Fruit fly (Drosophila melanogaster): Measurements from ENCODE around the gene CG31156.

The CG31156 gene

DNA sequence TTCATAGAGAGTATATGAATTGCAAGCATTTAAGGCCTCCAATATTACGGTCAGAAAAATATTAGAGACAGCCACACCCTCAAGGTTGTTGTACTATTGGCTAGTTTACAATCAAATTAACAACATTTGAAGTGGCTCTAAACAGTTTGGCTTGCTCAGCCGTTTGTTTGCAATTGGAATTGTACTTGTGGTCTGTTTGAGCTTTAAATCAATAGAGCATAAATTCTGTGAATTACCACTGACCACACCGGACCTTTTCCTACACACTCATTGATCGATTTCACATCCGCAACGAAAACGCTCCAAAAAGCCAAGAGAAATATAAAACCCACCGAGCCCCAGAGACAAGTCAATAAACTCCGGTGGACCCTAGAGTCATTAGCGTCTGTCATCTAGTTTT, 39.9 kb downstream of the CG31156 start (continued):
- TF ChIP-seq hkb (optimal IDR thresholded peaks at IDR 0.05) (no peak), hkb (GFP tag; IDR thresholded peaks at IDR 0.05) (peak; percentile 53; the same call in 1 of the 2 replicates), E2f1 (GFP tag; IDR thresholded peaks at IDR 0.05) (no peak), CG15073 (GFP tag; optimal IDR thresholded peaks at IDR 0.05) (no peak), CG2202 (tag; optimal IDR thresholded peaks at IDR 0.05) (peak; percentile 5), YL-1 (GFP tag; optimal IDR thresholded peaks at IDR 0.05) (no peak), Hmr (GFP tag; optimal IDR thresholded peaks at IDR 0.05) (peak; percentile 27), scrt (GFP tag; optimal IDR thresholded peaks at IDR 0.05) (no peak), sd (tag; optimal IDR thresholded peaks at IDR 0.05) (no peak), CG8290 (GFP tag; optimal IDR thresholded peaks at IDR 0.05) (no peak), CG8290 (tag; optimal IDR thresholded peaks at IDR 0.05) (peak in 1 of 2 experiments; percentile 25), Pdp1 (GFP tag; optimal IDR thresholded peaks at IDR 0.05) (no peak), Eip74EF (GFP tag; optimal IDR thresholded peaks at IDR 0.05) (no peak), kni (GFP tag; optimal IDR thresholded peaks at IDR 0.05) (peak; percentile 56), CG12071 (GFP tag; optimal IDR thresholded peaks at IDR 0.05) (no peak), dmrt99B (tag; optimal IDR thresholded peaks at IDR 0.05) (peak; percentile 13), Hand (GFP tag; optimal IDR thresholded peaks at IDR 0.05) (no peak), onecut (GFP tag; IDR thresholded peaks at IDR 0.05) (no peak), HHEX (GFP tag; optimal IDR thresholded peaks at IDR 0.05) (peak; percentile 9), MESR4 (GFP tag; optimal IDR thresholded peaks at IDR 0.05) (no peak), z (GFP tag; IDR thresholded peaks at IDR 0.05) (no peak), CG1832 (GFP tag; optimal IDR thresholded peaks at IDR 0.05) (no peak), CG14710 (tag; optimal IDR thresholded peaks at IDR 0.05) (no peak), prd (optimal IDR thresholded peaks at IDR 0.05) (no peak), prd (GFP tag; IDR thresholded peaks at IDR 0.05) (no peak), CG10959 (GFP tag; IDR thresholded peaks at IDR 0.05) (no peak), Gsc (GFP tag; IDR thresholded peaks at IDR 0.05) (no peak), bbx (GFP tag; IDR thresholded peaks at IDR 0.05; ENCODE audit: partially characterized antibody) (no peak), HLH54F (GFP tag; optimal IDR thresholded peaks at IDR 0.05) (no peak), lab (GFP tag; optimal IDR thresholded peaks at IDR 0.05) (peak; percentile 51), CG6689 (GFP tag; IDR thresholded peaks at IDR 0.05) (no peak), sob (GFP tag; IDR thresholded peaks at IDR 0.05) (no peak), CG5180 (GFP tag; optimal IDR thresholded peaks at IDR 0.05) (peak; percentile 52), CG10147 (GFP tag; optimal IDR thresholded peaks at IDR 0.05) (no peak), CG15514 (GFP tag; optimal IDR thresholded peaks at IDR 0.05) (peak; percentile 17), CG2678 (tag; optimal IDR thresholded peaks at IDR 0.05) (peak; percentile 44), CG2889 (GFP tag; IDR thresholded peaks at IDR 0.05) (no peak), ci (GFP tag; IDR thresholded peaks at IDR 0.05) (0 out of 3 replicates have a peak, but pooled peaks have one; percentile 30), CG12219 (GFP tag; optimal IDR thresholded peaks at IDR 0.05) (peak; percentile 38), slbo (GFP tag; IDR thresholded peaks at IDR 0.05) (no peak), NfI (GFP tag; optimal IDR thresholded peaks at IDR 0.05) (no peak), Asciz (GFP tag; optimal IDR thresholded peaks at IDR 0.05) (peak; percentile 56), Fer1 (GFP tag; optimal IDR thresholded peaks at IDR 0.05) (peak; percentile 29)
